Worm (Caenorhabditis elegans): ENCODE measurements around the gene srp-1.

srp-1 gene

DNA sequence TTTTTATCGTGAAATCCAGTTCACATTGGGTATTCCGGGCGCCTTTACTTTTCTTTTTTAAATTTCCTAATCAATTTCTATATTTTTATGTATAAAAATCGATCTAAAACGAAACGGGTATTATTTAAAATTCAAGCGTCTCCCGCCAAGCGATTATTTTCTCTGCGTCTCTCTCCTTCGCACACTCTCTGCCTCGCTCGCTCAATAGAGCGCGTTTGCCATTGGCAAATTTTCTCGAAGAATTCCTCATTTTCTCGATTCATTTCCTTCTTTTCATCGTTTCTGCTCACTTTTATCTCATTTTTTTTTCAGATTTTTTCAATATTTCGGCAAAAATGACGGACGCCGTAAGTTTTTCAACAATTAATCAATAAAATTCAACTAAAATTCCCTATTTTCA, 20.2 kb downstream of the srp-1 start, which contains the start of gene sti-1:
Gene sti-1, plus strand, starts transcription at position 263 of the 400 bp plus-strand sequence.
- TF ChIP-seq nhr-12 (tag; optimal IDR thresholded peaks at IDR 0.05) (no peak), mab-5 (tag; optimal IDR thresholded peaks at IDR 0.05) (peak; percentile 70), unc-39 (tag; optimal IDR thresholded peaks at IDR 0.05) (no peak), nhr-6 (tag; optimal IDR thresholded peaks at IDR 0.05) (peak; percentile 66), ZK546.5 (tag; optimal IDR thresholded peaks at IDR 0.05) (no peak), mbf-1 (tag; optimal IDR thresholded peaks at IDR 0.05) (no peak), nhr-21 (tag; optimal IDR thresholded peaks at IDR 0.05) (peak; percentile 81), zag-1 (tag; optimal IDR thresholded peaks at IDR 0.05) (no peak), peb-1 (tag; optimal IDR thresholded peaks at IDR 0.05) (no peak), snpc-4 (tag; optimal IDR thresholded peaks at IDR 0.05) (peak; percentile 35), nhr-10 (tag; optimal IDR thresholded peaks at IDR 0.05) (no peak), ztf-1 (GFP tag; conservative IDR thresholded peaks at IDR 0.05) (no peak), lin-13 (GFP tag; optimal IDR thresholded peaks at IDR 0.05) (peak; percentile 88), ztf-4 (tag; optimal IDR thresholded peaks at IDR 0.05) (peak; percentile 72), sem-4 (tag; optimal IDR thresholded peaks at IDR 0.05) (peak; percentile 76), blmp-1 (tag; optimal IDR thresholded peaks at IDR 0.05; ENCODE audit: insufficient read depth) (peak; percentile 26), nhr-25 (tag; optimal IDR thresholded peaks at IDR 0.05) (peak; percentile 69), elt-1 (tag; optimal IDR thresholded peaks at IDR 0.05) (no peak), fos-1 (tag; optimal IDR thresholded peaks at IDR 0.05) (peak; percentile 66), crh-2 (tag; optimal IDR thresholded peaks at IDR 0.05) (peak; percentile 90), F13H6.1 (tag; optimal IDR thresholded peaks at IDR 0.05) (peak; percentile 80), nhr-77 (tag; optimal IDR thresholded peaks at IDR 0.05) (no peak), sma-9 (GFP tag; optimal IDR thresholded peaks at IDR 0.05) (peak; percentile 89), sma-9 (tag; optimal IDR thresholded peaks at IDR 0.05) (no peak), aly-2 (tag; optimal IDR thresholded peaks at IDR 0.05) (no peak), lin-39 (tag; optimal IDR thresholded peaks at IDR 0.05) (no peak), nhr-129 (tag; optimal IDR thresholded peaks at IDR 0.05) (peak; percentile 69), dmd-4 (tag; optimal IDR thresholded peaks at IDR 0.05) (no peak), Y55F3AM.14 (GFP tag; optimal IDR thresholded peaks at IDR 0.05) (no peak), nhr-237 (tag; optimal IDR thresholded peaks at IDR 0.05) (peak; percentile 9), lin-11 (tag; optimal IDR thresholded peaks at IDR 0.05) (peak; percentile 79), lsy-2 (tag; optimal IDR thresholded peaks at IDR 0.05) (peak; percentile 64 to 90), unc-62 (GFP tag; optimal IDR thresholded peaks at IDR 0.05) (peak; percentile 9), skn-1 (tag; optimal IDR thresholded peaks at IDR 0.05) (no peak), mdl-1 (tag; optimal IDR thresholded peaks at IDR 0.05) (no peak), sma-3 (GFP tag; optimal IDR thresholded peaks at IDR 0.05) (peak; percentile 90), nhr-11 (tag; optimal IDR thresholded peaks at IDR 0.05) (no peak), egl-27 (tag; optimal IDR thresholded peaks at IDR 0.05) (peak; percentile 72), ceh-16 (tag; optimal IDR thresholded peaks at IDR 0.05) (no peak), C34F6.9 (tag; optimal IDR thresholded peaks at IDR 0.05) (peak; percentile 93), ama-1 (optimal IDR thresholded peaks at IDR 0.05) (peak; percentile 55), elt-3 (tag; optimal IDR thresholded peaks at IDR 0.05) (no peak), ceh-82 (tag; optimal IDR thresholded peaks at IDR 0.05) (peak; percentile 22), alr-1 (tag; optimal IDR thresholded peaks at IDR 0.05) (no peak), R02D3.7 (tag; optimal IDR thresholded peaks at IDR 0.05) (peak; percentile 1), gmeb-1 (tag; optimal IDR thresholded peaks at IDR 0.05) (peak; percentile 98), ztf-11 (tag; optimal IDR thresholded peaks at IDR 0.05) (no peak), unc-55 (GFP tag; optimal IDR thresholded peaks at IDR 0.05) (peak; percentile 89), nhr-23 (tag; optimal IDR thresholded peaks at IDR 0.05) (no peak)

All from whole organism, L2 larva.